Worm (Caenorhabditis elegans) whole organism, early embryonic: ENCODE results near the gene T25B9.11.

Source experiments
- B0310.2 ChIP-seq: sonication (generic microtip); optimal IDR thresholded peaks from 2 replicates; lab custom pipeline; 2016; ENCODE audit warnings: mild to moderate bottlenecking, missing genetic modification characterization, missing compliant biosample characterization
- ama-1 ChIP-seq: fragments of 150-350 bp; optimal IDR thresholded peaks from 2 replicates; lab custom pipeline; 2014
- hnd-1 ChIP-seq: sonication (generic microtip); optimal IDR thresholded peaks from 2 replicates; lab custom pipeline; 2016; ENCODE audit warnings: missing genetic modification characterization, missing compliant biosample characterization

ce11 chrIV:10754685-10755084 lies 9.6 kb upstream of the T25B9.11 start, which contains the start of gene T25B9.5:
- TF ChIP-seq hnd-1 (tag; lab: Kevin White, UChicago) = no peak
- no peak for TF ChIP-seq ama-1 (lab: Kevin White, UChicago)
- no peak for TF ChIP-seq B0310.2 (tag; lab: Kevin White, UChicago)
